Worm (Caenorhabditis elegans) whole organism, late embryonic: Measurements from ENCODE around the gene F08F3.8.

Experiments
- C08G9.2 ChIP-seq: sonication (generic microtip); optimal IDR thresholded peaks from 2 replicates; lab custom pipeline; 2016; ENCODE audit warnings: mild to moderate bottlenecking, missing genetic modification characterization, moderate library complexity, missing compliant biosample characterization
- C38D4.7 ChIP-seq: fragments of 200-800 bp; sonication (Bioruptor generic); optimal IDR thresholded peaks from 2 replicates; lab custom pipeline; 2018; ENCODE audit warnings: mild to moderate bottlenecking, missing genetic modification characterization, moderate library complexity, missing compliant biosample characterization
- K09A11.1 ChIP-seq: sonication (generic microtip); optimal IDR thresholded peaks from 2 replicates; lab custom pipeline; 2017; ENCODE audit warnings: antibody characterized with exemption, mild to moderate bottlenecking, missing genetic modification characterization, missing compliant biosample characterization; ENCODE audit not compliant: insufficient read depth
- ahr-1 ChIP-seq: sonication (generic microtip); optimal IDR thresholded peaks from 2 replicates; lab custom pipeline; 2016; ENCODE audit warnings: missing genetic modification characterization, missing compliant biosample characterization
- ama-1 ChIP-seq: fragments of 150-350 bp; optimal IDR thresholded peaks from 2 replicates; lab custom pipeline; 2014
- ceh-18 ChIP-seq: sonication (generic microtip); optimal IDR thresholded peaks from 2 replicates; lab custom pipeline; 2016; ENCODE audit warnings: missing genetic modification characterization, missing compliant biosample characterization
- ceh-24 ChIP-seq: sonication (generic microtip); optimal IDR thresholded peaks from 2 replicates; lab custom pipeline; 2016; ENCODE audit warnings: mild to moderate bottlenecking, missing genetic modification characterization, missing compliant biosample characterization
- ceh-30 ChIP-seq: fragments of 150-350 bp; optimal IDR thresholded peaks from 2 replicates; lab custom pipeline; 2014; ENCODE audit warnings: missing biosample characterization, missing genetic modification characterization
- ceh-48 ChIP-seq: sonication (generic microtip); optimal IDR thresholded peaks from 2 replicates; lab custom pipeline; 2016; ENCODE audit warnings: missing genetic modification characterization, inconsistent platforms, missing compliant biosample characterization
- ceh-6 ChIP-seq: fragments of 200-800 bp; sonication (Bioruptor generic); optimal IDR thresholded peaks from 2 replicates; lab custom pipeline; 2018; ENCODE audit warnings: mild to moderate bottlenecking, missing genetic modification characterization, missing compliant biosample characterization
- ceh-9 ChIP-seq: sonication (generic microtip); optimal IDR thresholded peaks from 2 replicates; lab custom pipeline; 2016; ENCODE audit warnings: mild to moderate bottlenecking, missing genetic modification characterization, inconsistent platforms, missing compliant biosample characterization
- che-1 ChIP-seq: sonication (generic microtip); optimal IDR thresholded peaks from 2 replicates; lab custom pipeline; 2016; ENCODE audit warnings: mild to moderate bottlenecking, missing genetic modification characterization, missing compliant biosample characterization
- dve-1 ChIP-seq: sonication (generic microtip); optimal IDR thresholded peaks from 2 replicates; lab custom pipeline; 2017; ENCODE audit warnings: antibody characterized with exemption, mild to moderate bottlenecking, missing genetic modification characterization, missing compliant biosample characterization
- ets-4 ChIP-seq: sonication (generic microtip); optimal IDR thresholded peaks from 2 replicates; lab custom pipeline; 2016; ENCODE audit warnings: missing genetic modification characterization, missing compliant biosample characterization
- fax-1 ChIP-seq: sonication (generic microtip); optimal IDR thresholded peaks from 2 replicates; lab custom pipeline; 2016; ENCODE audit warnings: missing genotype, missing genetic modification characterization, missing compliant biosample characterization
- fkh-10 ChIP-seq: fragments of 150-350 bp; optimal IDR thresholded peaks from 2 replicates; lab custom pipeline; 2014; ENCODE audit warnings: missing biosample characterization, missing genetic modification reagents, missing genetic modification characterization
- fkh-6 ChIP-seq: sonication (generic microtip); optimal IDR thresholded peaks from 2 replicates; lab custom pipeline; 2016; ENCODE audit warnings: missing genetic modification characterization, missing compliant biosample characterization
- gmeb-2 ChIP-seq: sonication (generic microtip); optimal IDR thresholded peaks from 2 replicates; lab custom pipeline; 2016; ENCODE audit warnings: missing genetic modification characterization, inconsistent platforms, missing compliant biosample characterization
- hlh-13 ChIP-seq: fragments of 200-800 bp; sonication (Bioruptor generic); optimal IDR thresholded peaks from 2 replicates; lab custom pipeline; 2018; ENCODE audit warnings: mild to moderate bottlenecking, missing genetic modification characterization, missing compliant biosample characterization
- hlh-15 ChIP-seq: sonication (generic microtip); optimal IDR thresholded peaks from 2 replicates; lab custom pipeline; 2016; ENCODE audit warnings: missing genetic modification characterization, missing compliant biosample characterization
- hlh-30 ChIP-seq: sonication (generic microtip); optimal IDR thresholded peaks from 2 replicates; lab custom pipeline; 2017; ENCODE audit warnings: antibody characterized with exemption, missing genetic modification characterization, missing compliant biosample characterization; ENCODE audit not compliant: insufficient read depth
- hlh-6 ChIP-seq: sonication (generic microtip); optimal IDR thresholded peaks from 2 replicates; lab custom pipeline; 2016; ENCODE audit warnings: missing genotype, missing genetic modification characterization, missing compliant biosample characterization
- lim-6 ChIP-seq: sonication (generic microtip); optimal IDR thresholded peaks from 2 replicates; lab custom pipeline; 2016; ENCODE audit warnings: missing genetic modification characterization, missing compliant biosample characterization
- lin-11 ChIP-seq: fragments of 200-800 bp; sonication (Bioruptor generic); optimal IDR thresholded peaks from 2 replicates; lab custom pipeline; 2018; ENCODE audit warnings: mild to moderate bottlenecking, missing genetic modification characterization, missing compliant biosample characterization
- madf-2 ChIP-seq: sonication (generic microtip); optimal IDR thresholded peaks from 2 replicates; lab custom pipeline; 2017; ENCODE audit warnings: missing genetic modification characterization, missing compliant biosample characterization
- mec-3 ChIP-seq: sonication (generic microtip); optimal IDR thresholded peaks from 2 replicates; lab custom pipeline; 2016; ENCODE audit warnings: borderline replicate concordance, missing genetic modification characterization, missing compliant biosample characterization
- nfya-1 ChIP-seq: sonication (generic microtip); optimal IDR thresholded peaks from 2 replicates; lab custom pipeline; 2017; ENCODE audit warnings: missing genetic modification characterization, mild to moderate bottlenecking, missing compliant biosample characterization, antibody characterized with exemption, moderate library complexity
- odd-2 ChIP-seq: sonication (generic microtip); optimal IDR thresholded peaks from 2 replicates; lab custom pipeline; 2017; ENCODE audit warnings: antibody characterized with exemption, mild to moderate bottlenecking, missing genetic modification characterization, missing compliant biosample characterization
- pag-3 ChIP-seq: sonication (generic microtip); optimal IDR thresholded peaks from 2 replicates; lab custom pipeline; 2016; ENCODE audit warnings: missing compliant biosample characterization, missing genetic modification characterization, borderline replicate concordance
- pat-9 ChIP-seq: fragments of 200-800 bp; sonication (Bioruptor generic); optimal IDR thresholded peaks from 2 replicates; lab custom pipeline; 2018; ENCODE audit warnings: mild to moderate bottlenecking, missing genetic modification characterization, moderate library complexity, missing compliant biosample characterization
- pax-1 ChIP-seq: fragments of 150-350 bp; optimal IDR thresholded peaks from 2 replicates; lab custom pipeline; 2014; ENCODE audit warnings: missing biosample characterization, missing genetic modification characterization
- pha-2 ChIP-seq: sonication (generic microtip); optimal IDR thresholded peaks from 2 replicates; lab custom pipeline; 2017; ENCODE audit warnings: mild to moderate bottlenecking, missing genetic modification characterization, missing compliant biosample characterization
- pha-4 ChIP-seq: fragments of 150-350 bp; optimal IDR thresholded peaks from 2 replicates; lab custom pipeline; 2018; ENCODE audit warnings: missing biosample characterization, missing genetic modification reagents, missing genetic modification characterization
- pros-1 ChIP-seq: fragments of 150-350 bp; optimal IDR thresholded peaks from 2 replicates; lab custom pipeline; 2014; ENCODE audit warnings: missing biosample characterization, missing genetic modification reagents, missing genetic modification characterization
- rnt-1 ChIP-seq: sonication (generic microtip); optimal IDR thresholded peaks from 2 replicates; lab custom pipeline; 2016; ENCODE audit warnings: missing genetic modification characterization, missing compliant biosample characterization
- sox-2 ChIP-seq: fragments of 200-800 bp; sonication (Bioruptor generic); IDR thresholded peaks from 2 replicates; pipeline ENCODE4 v1.3.6; 2022; ENCODE audit warnings: missing genetic modification reagents, missing genetic modification characterization, missing compliant biosample characterization
- syd-9 ChIP-seq: sonication (generic microtip); optimal IDR thresholded peaks from 2 replicates; lab custom pipeline; 2016; ENCODE audit warnings: mild to moderate bottlenecking, missing genetic modification characterization, moderate library complexity, missing compliant biosample characterization
- tbx-2 ChIP-seq: sonication (generic microtip); optimal IDR thresholded peaks from 2 replicates; lab custom pipeline; 2016; ENCODE audit warnings: missing genetic modification characterization, missing compliant biosample characterization
- tbx-7 ChIP-seq: sonication (generic microtip); optimal IDR thresholded peaks from 2 replicates; lab custom pipeline; 2016; ENCODE audit warnings: missing genotype, missing genetic modification characterization, missing compliant biosample characterization
- ttx-3 ChIP-seq: sonication (generic microtip); optimal IDR thresholded peaks from 2 replicates; lab custom pipeline; 2016; ENCODE audit warnings: missing genetic modification reagents, missing genetic modification characterization, missing compliant biosample characterization
- unc-42 ChIP-seq: sonication (generic microtip); optimal IDR thresholded peaks from 2 replicates; lab custom pipeline; 2016; ENCODE audit warnings: missing genotype, missing genetic modification characterization, missing compliant biosample characterization
- unc-86 ChIP-seq: sonication (generic microtip); optimal IDR thresholded peaks from 2 replicates; lab custom pipeline; 2016; ENCODE audit warnings: missing genetic modification characterization, missing compliant biosample characterization
- ztf-16 ChIP-seq: sonication (generic microtip); optimal IDR thresholded peaks from 2 replicates; lab custom pipeline; 2017; ENCODE audit warnings: missing genetic modification characterization, missing compliant biosample characterization

The F08F3.8 gene

ce11 chrV:5462894-5463293 is 30.5 kb upstream of the F08F3.8 start, which contains the start of gene srg-67:
Gene srg-67, minus strand, starts transcription at chrV:5462994.
- no peak for TF ChIP-seq fkh-10 (GFP tag; lab: Kevin White, UChicago)
- TF ChIP-seq ceh-18: no peak
- TF ChIP-seq che-1 (tag; lab: Kevin White, UChicago): no peak
- no peak for TF ChIP-seq tbx-7 (tag; lab: Kevin White, UChicago)
- TF ChIP-seq madf-2 (tag; lab: Kevin White, UChicago): no peak
- TF ChIP-seq fax-1: no peak
- TF ChIP-seq C38D4.7: no peak
- no peak for TF ChIP-seq C08G9.2 (tag; lab: Kevin White, UChicago)
- no peak for TF ChIP-seq unc-42
- no peak for TF ChIP-seq hlh-30 (tag; lab: Kevin White, UChicago)
- TF ChIP-seq pag-3 (tag; lab: Kevin White, UChicago): no peak
- TF ChIP-seq K09A11.1 (tag; lab: Kevin White, UChicago): no peak
- TF ChIP-seq gmeb-2 (tag; lab: Kevin White, UChicago): no peak
- TF ChIP-seq pha-4: no peak
- no peak for TF ChIP-seq hlh-6 (tag; lab: Kevin White, UChicago)
- TF ChIP-seq ceh-24 (tag; lab: Kevin White, UChicago): no peak
- no peak for TF ChIP-seq ceh-30
- no peak for TF ChIP-seq hlh-13 (GFP tag; lab: Kevin White, UChicago)
- no peak for TF ChIP-seq sox-2 (GFP tag; lab: Robert Waterston, UW)
- TF ChIP-seq ttx-3 (tag; lab: Kevin White, UChicago): no peak

ce11 chrV:5459806-5460205 is 27.4 kb upstream of the F08F3.8 start, which contains the start of gene ZC317.2:
Gene ZC317.2, plus strand, starts transcription at chrV:5460106.
- no peak for TF ChIP-seq unc-42
- TF ChIP-seq pat-9: no peak
- TF ChIP-seq fkh-6 (tag; lab: Kevin White, UChicago): no peak
- TF ChIP-seq nfya-1 (tag; lab: Kevin White, UChicago): no peak
- no peak for TF ChIP-seq C38D4.7
- no peak for TF ChIP-seq lim-6
- no peak for TF ChIP-seq dve-1 (tag; lab: Kevin White, UChicago)
- TF ChIP-seq fkh-10 (GFP tag; lab: Kevin White, UChicago): no peak
- no peak for TF ChIP-seq ama-1 (lab: Kevin White, UChicago)
- TF ChIP-seq ceh-48 (tag; lab: Kevin White, UChicago): no peak
- TF ChIP-seq pag-3 (tag; lab: Kevin White, UChicago): no peak
- TF ChIP-seq tbx-2 (tag; lab: Kevin White, UChicago): no peak
- TF ChIP-seq ceh-9 (tag; lab: Kevin White, UChicago): no peak

- TF ChIP-seq lin-11 (tag; lab: Kevin White, UChicago) (no peak), syd-9 (no peak), mec-3 (tag; lab: Kevin White, UChicago) (no peak), lim-6 (no peak), ceh-6 (GFP tag; lab: Kevin White, UChicago) (no peak), odd-2 (tag; lab: Kevin White, UChicago) (no peak), K09A11.1 (tag; lab: Kevin White, UChicago) (no peak), pros-1 (tag; lab: Kevin White, UChicago) (no peak), unc-86 (tag; lab: Kevin White, UChicago) (no peak), che-1 (tag; lab: Kevin White, UChicago) (no peak), hlh-15 (tag; lab: Kevin White, UChicago) (no peak), ceh-9 (tag; lab: Kevin White, UChicago) (no peak), ets-4 (tag; lab: Kevin White, UChicago) (no peak), C38D4.7 (no peak), ceh-48 (tag; lab: Kevin White, UChicago) (no peak), rnt-1 (tag; lab: Kevin White, UChicago) (no peak), pax-1 (tag; lab: Kevin White, UChicago) (no peak), ahr-1 (tag; lab: Kevin White, UChicago) (no peak), pha-2 (no peak), ztf-16 (tag; lab: Kevin White, UChicago) (no peak)
Observed at ce11 chrV:5454955-5455354, 22.6 kb upstream of the F08F3.8 start.
